Fruit fly (Drosophila melanogaster) whole organism, pupa: ENCODE measurements around the gene XNP.

Experiments used
- CG9948 ChIP-seq: fragments of 200-800 bp; sonication (Bioruptor generic); optimal IDR thresholded peaks from 2 replicates; lab custom pipeline; 2018; ENCODE audit warnings: missing biosample characterization, mild to moderate bottlenecking, missing genetic modification characterization, moderate library complexity
- Pif1B ChIP-seq: fragments of 200-800 bp; sonication (Bioruptor generic); optimal IDR thresholded peaks from 3 replicates; lab custom pipeline; 2016; ENCODE audit warnings: missing biosample characterization, missing genetic modification characterization

DNA sequence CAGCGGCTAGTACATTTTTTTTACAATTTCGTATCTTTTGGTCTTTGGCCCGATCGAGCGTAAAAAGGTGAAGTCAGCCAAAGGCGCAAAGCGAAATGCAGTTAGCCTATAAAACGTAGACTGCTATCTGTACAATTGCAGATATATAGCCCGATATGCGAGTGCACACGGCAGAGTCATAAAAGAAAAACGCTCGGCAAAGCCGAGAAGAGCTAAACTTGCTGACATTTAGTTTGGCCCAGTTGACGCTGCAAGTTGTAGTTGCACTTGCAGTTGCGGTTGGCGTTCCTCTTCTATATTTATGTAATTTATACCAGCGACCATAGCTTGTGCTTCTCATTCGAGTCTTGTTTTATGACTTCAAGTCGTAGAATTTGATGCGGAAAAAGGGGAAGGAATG, 22.0 kb downstream of the XNP start:
- TF ChIP-seq CG9948 (tag; lab: Kevin White, UChicago) (no peak), Pif1B (GFP tag; lab: Kevin White, UChicago) (no peak)
